Worm (Caenorhabditis elegans): Measurements from ENCODE around the gene qars-1.
A peak's percentile ranks its signal among the peaks of the same experiment; 100 is the strongest.

qars-1 gene

DNA sequence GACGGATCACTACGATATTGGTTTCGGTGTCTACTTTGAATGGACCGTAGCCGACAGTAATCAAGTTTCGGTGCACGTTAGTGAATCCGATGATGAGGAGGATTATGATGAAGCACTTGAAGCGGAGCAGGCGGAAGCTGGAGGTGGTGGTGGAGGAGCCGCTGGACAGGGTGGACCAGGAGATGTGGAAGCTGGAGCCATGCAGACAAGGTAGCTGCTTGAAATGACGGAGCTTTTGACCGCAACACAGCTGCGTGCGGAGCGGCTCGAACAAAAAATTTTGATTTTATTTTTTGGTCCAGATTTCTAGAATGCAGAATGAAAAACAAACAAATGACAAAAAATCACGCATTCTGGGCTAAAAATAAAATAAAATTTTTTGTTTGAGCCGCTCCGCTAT lies 11.4 kb upstream of the qars-1 start:
- no peak for TF ChIP-seq ceh-82 (tag; optimal IDR thresholded peaks at IDR 0.05)
- TF ChIP-seq egl-13 (tag; optimal IDR thresholded peaks at IDR 0.05) = no peak
- no peak for TF ChIP-seq ama-1 (optimal IDR thresholded peaks at IDR 0.05)
- TF ChIP-seq nhr-84 (tag; optimal IDR thresholded peaks at IDR 0.05) = no peak
- TF ChIP-seq lin-14 (GFP tag; optimal IDR thresholded peaks at IDR 0.05) = no peak
- TF ChIP-seq ceh-90 (tag; optimal IDR thresholded peaks at IDR 0.05) = no peak
- TF ChIP-seq isw-1 (GFP tag; IDR thresholded peaks at IDR 0.05) = no peak
- TF ChIP-seq sptf-1 (tag; optimal IDR thresholded peaks at IDR 0.05) = no peak

DNA sequence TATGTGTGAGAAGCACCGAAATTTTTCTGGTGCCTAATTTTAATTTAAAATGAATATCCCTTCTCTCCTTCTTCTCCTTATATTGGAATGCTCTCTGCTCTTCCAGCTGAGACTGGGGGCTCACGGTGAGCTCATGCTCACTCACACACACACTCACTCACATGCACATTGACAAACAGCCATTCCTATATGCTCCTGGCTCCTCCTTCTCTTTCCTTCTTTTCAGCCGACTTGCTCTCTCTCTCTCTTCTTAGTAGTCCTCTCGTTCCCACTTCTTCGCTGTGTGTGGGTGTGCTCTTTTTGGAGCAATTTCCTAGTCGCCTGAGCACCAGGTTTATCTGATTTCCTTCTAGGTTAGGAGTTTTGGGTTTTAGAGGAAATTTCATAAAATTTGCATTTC lies 8.0 kb upstream of the qars-1 start:
- TF ChIP-seq nhr-71 (tag; optimal IDR thresholded peaks at IDR 0.05) (peak; percentile 44), tbx-2 (tag; optimal IDR thresholded peaks at IDR 0.05) (peak; percentile 34), dpl-1 (GFP tag; optimal IDR thresholded peaks at IDR 0.05) (peak in 1 of 3 experiments; percentile 33), lin-14 (GFP tag; optimal IDR thresholded peaks at IDR 0.05) (peak; percentile 79), sup-37 (GFP tag; optimal IDR thresholded peaks at IDR 0.05) (no peak), snu-23 (GFP tag; optimal IDR thresholded peaks at IDR 0.05) (peak; percentile 10), pqm-1 (tag; optimal IDR thresholded peaks at IDR 0.05) (no peak), ceh-82 (tag; optimal IDR thresholded peaks at IDR 0.05) (peak in 1 of 3 experiments; percentile 66), egl-13 (tag; optimal IDR thresholded peaks at IDR 0.05) (peak; percentile 45), fkh-8 (tag; optimal IDR thresholded peaks at IDR 0.05) (peak; percentile 75), nhr-85 (tag) (no peak), swsn-7 (tag; optimal IDR thresholded peaks at IDR 0.05) (peak; percentile 53), xbp-1 (tag; optimal IDR thresholded peaks at IDR 0.05) (no peak), C04F5.9 (tag; optimal IDR thresholded peaks at IDR 0.05) (no peak), unc-86 (tag; optimal IDR thresholded peaks at IDR 0.05) (peak; percentile 22), lin-35 (GFP tag; optimal IDR thresholded peaks at IDR 0.05) (peak in 1 of 2 experiments; percentile 34), fkh-10 (GFP tag; optimal IDR thresholded peaks at IDR 0.05) (peak; percentile 67), nhr-76 (tag; optimal IDR thresholded peaks at IDR 0.05) (no peak), lsy-2 (tag; optimal IDR thresholded peaks at IDR 0.05) (peak in 1 of 2 experiments; percentile 56), nhr-19 (GFP tag; conservative IDR thresholded peaks at IDR 0.05) (no peak), sox-4 (tag; optimal IDR thresholded peaks at IDR 0.05) (no peak), rnt-1 (tag; optimal IDR thresholded peaks at IDR 0.05) (no peak), hpl-2 (GFP tag; optimal IDR thresholded peaks at IDR 0.05) (no peak), ztf-4 (tag; optimal IDR thresholded peaks at IDR 0.05) (no peak), mef-2 (tag; optimal IDR thresholded peaks at IDR 0.05) (no peak), efl-1 (optimal IDR thresholded peaks at IDR 0.05) (peak; percentile 12 to 34), efl-1 (GFP tag; optimal IDR thresholded peaks at IDR 0.05 in 1 of 2) (peak in 1 of 2 experiments; percentile 19), nhr-47 (tag; optimal IDR thresholded peaks at IDR 0.05) (peak; percentile 29), pax-3 (tag; optimal IDR thresholded peaks at IDR 0.05) (peak; percentile 3)

DNA sequence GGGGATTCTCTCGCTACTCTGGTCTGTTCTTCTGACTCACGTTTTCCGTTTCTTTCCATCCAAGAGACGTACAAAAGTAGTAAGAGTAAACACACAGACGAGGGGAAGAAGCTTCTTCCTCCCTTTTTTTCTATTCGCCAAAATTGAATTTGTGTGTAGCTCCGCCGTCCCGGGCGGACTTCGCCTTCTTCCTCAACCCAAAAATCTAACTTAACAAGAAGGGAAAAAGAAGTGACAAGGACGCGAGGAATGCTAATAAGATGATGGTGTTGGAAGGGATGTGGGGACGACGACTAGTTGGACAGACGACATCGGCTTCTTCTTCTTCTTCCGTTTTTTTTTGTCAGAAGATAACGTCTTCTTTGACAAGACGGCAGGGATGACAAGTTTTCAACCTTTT lies 4.0 kb upstream of the qars-1 start:
- no peak for TF ChIP-seq nhr-84 (tag; optimal IDR thresholded peaks at IDR 0.05)
- peak in 1 of 2 experiments; percentile 19 for TF ChIP-seq lsy-2 (tag; optimal IDR thresholded peaks at IDR 0.05)
- TF ChIP-seq nhr-28 (tag; optimal IDR thresholded peaks at IDR 0.05) = no peak
- TF ChIP-seq fkh-10 (GFP tag; optimal IDR thresholded peaks at IDR 0.05) = peak; percentile 94
- no peak for TF ChIP-seq elt-3 (tag; optimal IDR thresholded peaks at IDR 0.05)
- no peak for TF ChIP-seq elt-2 (tag; optimal IDR thresholded peaks at IDR 0.05)
- peak in 1 of 2 experiments; percentile 7 for TF ChIP-seq efl-1 (optimal IDR thresholded peaks at IDR 0.05)
- TF ChIP-seq efl-1 (GFP tag; optimal IDR thresholded peaks at IDR 0.05 in 1 of 2) = no peak
- TF ChIP-seq irx-1 (tag; optimal IDR thresholded peaks at IDR 0.05) = peak; percentile 15
- TF ChIP-seq mep-1 (tag; optimal IDR thresholded peaks at IDR 0.05) = peak; percentile 15
- TF ChIP-seq isw-1 (GFP tag; IDR thresholded peaks at IDR 0.05) = peak; percentile 25; the same call in 1 of the 2 replicates
- no peak for TF ChIP-seq jun-1 (tag; optimal IDR thresholded peaks at IDR 0.05)
- TF ChIP-seq ceh-8 (GFP tag; optimal IDR thresholded peaks at IDR 0.05) = no peak
- TF ChIP-seq lin-15B (tag; optimal IDR thresholded peaks at IDR 0.05) = no peak
- TF ChIP-seq nhr-237 (tag; optimal IDR thresholded peaks at IDR 0.05) = no peak
- TF ChIP-seq pqm-1 (tag; optimal IDR thresholded peaks at IDR 0.05) = no peak
- TF ChIP-seq ces-1 (GFP tag; optimal IDR thresholded peaks at IDR 0.05) = peak; percentile 90
- no peak for TF ChIP-seq Y116A8C.19 (tag; optimal IDR thresholded peaks at IDR 0.05; ENCODE audit: borderline replicate concordance)
- TF ChIP-seq sox-4 (tag; optimal IDR thresholded peaks at IDR 0.05) = no peak
- no peak for TF ChIP-seq aha-1 (tag; optimal IDR thresholded peaks at IDR 0.05)
- TF ChIP-seq lin-14 (GFP tag; optimal IDR thresholded peaks at IDR 0.05) = peak; percentile 93
- TF ChIP-seq ets-5 (GFP tag; IDR thresholded peaks at IDR 0.05) = no peak
- no peak for TF ChIP-seq pax-3 (tag; optimal IDR thresholded peaks at IDR 0.05)
- no peak for TF ChIP-seq C04F5.9 (tag; optimal IDR thresholded peaks at IDR 0.05)
- TF ChIP-seq ceh-82 (tag; optimal IDR thresholded peaks at IDR 0.05) = peak in 1 of 3 experiments; percentile 17
- no peak for TF ChIP-seq grh-1 (GFP tag; IDR thresholded peaks at IDR 0.05)
- TF ChIP-seq nhr-20 (tag; optimal IDR thresholded peaks at IDR 0.05) = no peak
- TF ChIP-seq tbx-2 (tag; optimal IDR thresholded peaks at IDR 0.05) = peak; percentile 46
- peak; percentile 16 for TF ChIP-seq nhr-47 (tag; optimal IDR thresholded peaks at IDR 0.05)
- peak; percentile 5 for TF ChIP-seq snu-23 (GFP tag; optimal IDR thresholded peaks at IDR 0.05)
